Worm (Caenorhabditis elegans) whole organism, young adult: Measurements from ENCODE around the gene npr-21.

Experiments used
- B0035.1 ChIP-seq: sonication (generic microtip); optimal IDR thresholded peaks from 2 replicates; lab custom pipeline; 2016; ENCODE audit warnings: missing genetic modification characterization, mild to moderate bottlenecking, missing compliant biosample characterization, missing genotype, missing genetic modification reagents
- F10E7.11 ChIP-seq: sonication (generic microtip); optimal IDR thresholded peaks from 2 replicates; lab custom pipeline; 2017; ENCODE audit warnings: mild to moderate bottlenecking, missing genetic modification characterization, moderate library complexity, missing compliant biosample characterization
- F23B12.7 ChIP-seq: sonication (generic microtip); optimal IDR thresholded peaks from 2 replicates; lab custom pipeline; 2017; ENCODE audit warnings: missing genetic modification characterization, mild to moderate bottlenecking, missing compliant biosample characterization, antibody characterized with exemption, moderate library complexity; ENCODE audit not compliant: insufficient read depth
- F49E8.2 ChIP-seq: sonication (generic microtip); optimal IDR thresholded peaks from 3 replicates; lab custom pipeline; 2017; ENCODE audit warnings: missing genetic modification characterization, mild to moderate bottlenecking, missing compliant biosample characterization, antibody characterized with exemption, moderate library complexity; ENCODE audit not compliant: insufficient read depth
- Y53F4B.3 ChIP-seq: fragments of 200-800 bp; sonication (Bioruptor generic); IDR thresholded peaks from 2 replicates; pipeline ENCODE4 v1.3.6; 2022; ENCODE audit warnings: missing genetic modification reagents, missing genetic modification characterization, missing compliant biosample characterization
- Y53G8AR.9 ChIP-seq: fragments of 200-800 bp; sonication (Bioruptor generic); conservative IDR thresholded peaks from 2 replicates; pipeline ENCODE4 v1.3.6; 2022; ENCODE audit warnings: missing genetic modification reagents, missing genetic modification characterization, missing compliant biosample characterization
- Y56A3A.18 ChIP-seq: fragments of 200-800 bp; sonication (Bioruptor generic); IDR thresholded peaks from 2 replicates; pipeline ENCODE4 v1.3.6; 2022; ENCODE audit warnings: missing genetic modification reagents, missing genetic modification characterization, missing compliant biosample characterization
- Y79H2A.3 ChIP-seq: fragments of 200-800 bp; sonication (Bioruptor generic); conservative IDR thresholded peaks from 2 replicates; pipeline ENCODE4 v1.3.6; 2022; ENCODE audit warnings: missing genetic modification reagents, missing genetic modification characterization, missing compliant biosample characterization
- Y95B8A.8 ChIP-seq: fragments of 200-800 bp; sonication (Bioruptor generic); IDR thresholded peaks from 2 replicates; pipeline ENCODE4 v1.3.6; 2022; ENCODE audit warnings: missing genetic modification reagents, missing genetic modification characterization, missing compliant biosample characterization
- aptf-3 ChIP-seq: fragments of 200-800 bp; sonication (Bioruptor generic); IDR thresholded peaks from 2 replicates; pipeline ENCODE4 v1.3.6; 2022; ENCODE audit warnings: missing genetic modification characterization, missing compliant biosample characterization
- attf-3 ChIP-seq: fragments of 200-800 bp; sonication (Bioruptor generic); conservative IDR thresholded peaks from 2 replicates; pipeline ENCODE4 v1.3.6; 2022; ENCODE audit warnings: missing genetic modification reagents, missing genetic modification characterization, missing compliant biosample characterization
- attf-5 ChIP-seq: fragments of 200-800 bp; sonication (Bioruptor generic); optimal IDR thresholded peaks from 2 replicates; lab custom pipeline; 2018; ENCODE audit warnings: mild to moderate bottlenecking, missing genetic modification characterization, missing compliant biosample characterization
- cebp-1 ChIP-seq, 2 experiments: fragments of 200-800 bp in 1 of 2; sonication (Bioruptor generic) in 1 of 2; sonication (generic microtip) in 1 of 2; IDR thresholded peaks in 1 of 2; optimal IDR thresholded peaks in 1 of 2; 2 replicates each; pipeline versions ENCODE4 v1.3.6 to Lab custom; 2017 to 2022; ENCODE audit warnings: missing compliant biosample characterization in 2 of 2, missing genetic modification characterization in 2 of 2, mild to moderate bottlenecking in 1 of 2, missing genetic modification reagents in 1 of 2, moderate library complexity in 1 of 2
- ceh-100 ChIP-seq: fragments of 200-800 bp; sonication (Bioruptor generic); IDR thresholded peaks from 2 replicates; pipeline ENCODE4 v1.3.6; 2022; ENCODE audit warnings: missing genetic modification reagents, missing genetic modification characterization, missing compliant biosample characterization
- ceh-27 ChIP-seq: fragments of 200-800 bp; sonication (Bioruptor generic); optimal IDR thresholded peaks from 2 replicates; lab custom pipeline; 2018; ENCODE audit warnings: mild to moderate bottlenecking, missing genetic modification characterization, moderate library complexity, missing compliant biosample characterization
- ceh-79 ChIP-seq: sonication (generic microtip); optimal IDR thresholded peaks from 2 replicates; lab custom pipeline; 2017; ENCODE audit warnings: mild to moderate bottlenecking, missing genetic modification characterization, missing compliant biosample characterization
- egl-18 ChIP-seq: fragments of 200-800 bp; sonication (Bioruptor generic); IDR thresholded peaks from 2 replicates; pipeline ENCODE4 v1.3.6; 2022; ENCODE audit warnings: missing genetic modification reagents, missing genetic modification characterization, missing compliant biosample characterization
- egrh-3 ChIP-seq: fragments of 200-800 bp; sonication (Bioruptor generic); IDR thresholded peaks from 2 replicates; pipeline ENCODE4 v1.3.6; 2022; ENCODE audit warnings: missing genetic modification reagents, missing genetic modification characterization, missing compliant biosample characterization
- gei-17 ChIP-seq: fragments of 200-800 bp; sonication (Bioruptor generic); optimal IDR thresholded peaks from 2 replicates; lab custom pipeline; 2018; ENCODE audit warnings: mild to moderate bottlenecking, missing genetic modification characterization, missing compliant biosample characterization
- hrde-1 ChIP-seq: sonication (generic microtip); optimal IDR thresholded peaks from 2 replicates; lab custom pipeline; 2016; ENCODE audit warnings: missing genetic modification characterization, mild to moderate bottlenecking, missing compliant biosample characterization, moderate library complexity, missing genotype, missing genetic modification reagents, borderline replicate concordance
- hsf-1 ChIP-seq: fragments of 200-800 bp; sonication (Bioruptor generic); IDR thresholded peaks from 2 replicates; pipeline ENCODE4 v1.3.6; 2022; ENCODE audit warnings: missing genetic modification reagents, missing genetic modification characterization, missing compliant biosample characterization
- lag-1 ChIP-seq: fragments of 200-800 bp; sonication (Bioruptor generic); IDR thresholded peaks from 2 replicates; pipeline ENCODE4 v1.3.6; 2022; ENCODE audit warnings: missing genetic modification reagents, missing genetic modification characterization, missing compliant biosample characterization
- let-526 ChIP-seq: fragments of 200-800 bp; sonication (Bioruptor generic); IDR thresholded peaks from 2 replicates; pipeline ENCODE4 v1.3.6; 2022; ENCODE audit warnings: missing genetic modification reagents, missing genetic modification characterization, missing compliant biosample characterization
- lin-26 ChIP-seq: fragments of 200-800 bp; sonication (Bioruptor generic); IDR thresholded peaks from 2 replicates; pipeline ENCODE4 v1.3.6; 2022; ENCODE audit warnings: missing genetic modification reagents, missing genetic modification characterization, missing compliant biosample characterization
- lin-40 ChIP-seq: sonication (generic microtip); optimal IDR thresholded peaks from 2 replicates; lab custom pipeline; 2016; ENCODE audit warnings: missing genetic modification characterization, mild to moderate bottlenecking, missing compliant biosample characterization, missing genotype, missing genetic modification reagents
- lsy-27 ChIP-seq: sonication (generic microtip); optimal IDR thresholded peaks from 2 replicates; lab custom pipeline; 2017; ENCODE audit warnings: missing genetic modification characterization, mild to moderate bottlenecking, missing compliant biosample characterization, antibody characterized with exemption, missing genotype, borderline replicate concordance; ENCODE audit not compliant: insufficient read depth
- mcd-1 ChIP-seq: fragments of 200-800 bp; sonication (Bioruptor generic); IDR thresholded peaks from 2 replicates; pipeline ENCODE4 v1.3.6; 2022; ENCODE audit warnings: missing genetic modification reagents, missing genetic modification characterization, missing compliant biosample characterization
- mxl-1 ChIP-seq: sonication (generic microtip); optimal IDR thresholded peaks from 2 replicates; lab custom pipeline; 2016; ENCODE audit warnings: missing genetic modification characterization, missing compliant biosample characterization
- nhr-120 ChIP-seq: fragments of 200-800 bp; sonication (Bioruptor generic); IDR thresholded peaks from 2 replicates; pipeline ENCODE4 v1.3.6; 2022; ENCODE audit warnings: missing genetic modification characterization, missing compliant biosample characterization
- pbrm-1 ChIP-seq: fragments of 200-800 bp; sonication (Bioruptor generic); IDR thresholded peaks from 2 replicates; pipeline ENCODE4 v1.3.6; 2022; ENCODE audit warnings: missing genetic modification reagents, missing genetic modification characterization, missing compliant biosample characterization
- pha-4 ChIP-seq: fragments of 150-350 bp; sonication (generic microtip); optimal IDR thresholded peaks from 2 replicates; lab custom pipeline; 2014; ENCODE audit warnings: missing biosample characterization, missing genetic modification reagents, missing genetic modification characterization
- rcor-1 ChIP-seq: fragments of 200-800 bp; sonication (Bioruptor generic); IDR thresholded peaks from 2 replicates; pipeline ENCODE4 v1.3.6; 2022; ENCODE audit warnings: missing genetic modification reagents, missing genetic modification characterization, missing compliant biosample characterization
- sdz-38 ChIP-seq: sonication (generic microtip); optimal IDR thresholded peaks from 2 replicates; lab custom pipeline; 2016; ENCODE audit warnings: missing genotype, missing genetic modification characterization, missing compliant biosample characterization
- xnd-1 ChIP-seq: sonication (generic microtip); optimal IDR thresholded peaks from 2 replicates; lab custom pipeline; 2016; ENCODE audit warnings: missing genotype, missing genetic modification reagents, missing genetic modification characterization, missing compliant biosample characterization
- ztf-25 ChIP-seq: fragments of 200-800 bp; sonication (Bioruptor generic); IDR thresholded peaks from 2 replicates; pipeline ENCODE4 v1.3.6; 2022; ENCODE audit warnings: missing genetic modification reagents, missing genetic modification characterization, missing compliant biosample characterization

The npr-21 gene

ce11 chrX:17176677-17177076 lies 18.9 kb upstream of the npr-21 start, which contains the start of gene B0302.4:
TSS of gene B0302.4 (minus strand) at chrX:17176777.
- TF ChIP-seq ceh-79 (tag; lab: Kevin White, UChicago): no peak
- no peak for TF ChIP-seq Y79H2A.3 (GFP tag; lab: Robert Waterston, UW)
- no peak for TF ChIP-seq ceh-27 (GFP tag; lab: Kevin White, UChicago)
- no peak for TF ChIP-seq Y53F4B.3 (GFP tag; lab: Robert Waterston, UW)
- no peak for TF ChIP-seq lin-26 (GFP tag; lab: Robert Waterston, UW)

- TF ChIP-seq let-526 (no peak), B0035.1 (tag; lab: Kevin White, UChicago) (no peak), pha-4 (tag; lab: Kevin White, UChicago) (no peak), F49E8.2 (tag; lab: Kevin White, UChicago) (no peak), ztf-25 (no peak), Y95B8A.8 (GFP tag; lab: Robert Waterston, UW) (no peak), Y56A3A.18 (GFP tag; lab: Robert Waterston, UW) (no peak), ceh-27 (GFP tag; lab: Kevin White, UChicago) (no peak), mxl-1 (tag; lab: Kevin White, UChicago) (no peak), hsf-1 (GFP tag; lab: Robert Waterston, UW) (no peak), rcor-1 (no peak), pbrm-1 (GFP tag; lab: Robert Waterston, UW) (no peak), cebp-1 (GFP tag; IDR thresholded peaks at IDR 0.05; lab: Robert Waterston, UW) (no peak), cebp-1 (tag; optimal IDR thresholded peaks at IDR 0.05; lab: Kevin White, UChicago) (no peak), egrh-3 (no peak), lsy-27 (tag; lab: Kevin White, UChicago) (no peak), nhr-120 (GFP tag; lab: Robert Waterston, UW) (no peak), lin-40 (tag; lab: Kevin White, UChicago) (no peak), F23B12.7 (no peak), attf-3 (no peak), sdz-38 (tag; lab: Kevin White, UChicago) (no peak)
Observed at ce11 chrX:17170401-17170800, 12.6 kb upstream of the npr-21 start.

- TF ChIP-seq lag-1 (GFP tag; lab: Robert Waterston, UW) (no peak), egl-18 (no peak), xnd-1 (tag; lab: Kevin White, UChicago) (no peak), ceh-100 (GFP tag; lab: Robert Waterston, UW) (no peak), F10E7.11 (no peak), Y53G8AR.9 (no peak), aptf-3 (GFP tag; lab: Robert Waterston, UW) (no peak), hrde-1 (tag; lab: Kevin White, UChicago) (no peak), attf-5 (GFP tag; lab: Kevin White, UChicago) (no peak)
Observed at ce11 chrX:17168086-17168485, 10.3 kb upstream of the npr-21 start.

ce11 chrX:17157089-17157488 lies 679 bp downstream of the npr-21 start:
- TF ChIP-seq gei-17 (GFP tag; lab: Kevin White, UChicago) (no peak), mcd-1 (GFP tag; lab: Robert Waterston, UW) (no peak), F10E7.11 (no peak)
- TF ChIP-seq, all 124 proteins: peak for 0
